Worm (Caenorhabditis elegans) whole organism, L4/young adult: ENCODE measurements around the gene ZK792.12.

Source experiments
- W03F9.2 ChIP-seq: fragments of 150-350 bp; optimal IDR thresholded peaks from 2 replicates; lab custom pipeline; 2014; ENCODE audit warnings: missing biosample characterization, missing genetic modification characterization
- dao-5 ChIP-seq: sonication (generic microtip); optimal IDR thresholded peaks from 2 replicates; lab custom pipeline; 2016; ENCODE audit warnings: missing genotype, missing genetic modification characterization, moderate library complexity, missing compliant biosample characterization

ce11 chrIV:11644705-11645104, 48.9 kb upstream of the ZK792.12 start:
- no peak for TF ChIP-seq W03F9.2 (tag; lab: Kevin White, UChicago)
- TF ChIP-seq dao-5 (tag; lab: Kevin White, UChicago) = no peak
